Worm (Caenorhabditis elegans) whole organism, mixed stage, embryonic: ENCODE data around the gene fbxa-62.

Experiments
- blmp-1 ChIP-seq: fragments of 150-350 bp; optimal IDR thresholded peaks from 2 replicates; lab custom pipeline; 2014; ENCODE audit warnings: missing biosample characterization, missing genetic modification characterization
- ceh-39 ChIP-seq: fragments of 150-350 bp; optimal IDR thresholded peaks from 2 replicates; lab custom pipeline; 2014; ENCODE audit warnings: missing biosample characterization, missing genetic modification characterization
- cnd-1 ChIP-seq: fragments of 200-800 bp; sonication (Bioruptor generic); optimal IDR thresholded peaks from 2 replicates; lab custom pipeline; 2018; ENCODE audit warnings: mild to moderate bottlenecking, missing genetic modification characterization, missing compliant biosample characterization
- elt-1 ChIP-seq: sonication (generic microtip); optimal IDR thresholded peaks from 2 replicates; lab custom pipeline; 2017; ENCODE audit warnings: missing genetic modification characterization, mild to moderate bottlenecking, missing compliant biosample characterization, antibody characterized with exemption, moderate library complexity, borderline replicate concordance; ENCODE audit not compliant: insufficient read depth
- elt-3 ChIP-seq: fragments of 150-350 bp; optimal IDR thresholded peaks from 2 replicates; lab custom pipeline; 2014; ENCODE audit warnings: missing biosample characterization, missing genetic modification characterization
- nhr-12 ChIP-seq: fragments of 150-350 bp; optimal IDR thresholded peaks from 2 replicates; lab custom pipeline; 2014; ENCODE audit warnings: missing biosample characterization, missing genetic modification characterization
- nhr-76 ChIP-seq: sonication (generic microtip); optimal IDR thresholded peaks from 2 replicates; lab custom pipeline; 2017; ENCODE audit warnings: missing biosample characterization, missing genetic modification characterization
- pha-4 ChIP-seq: fragments of 150-350 bp; optimal IDR thresholded peaks from 2 replicates; lab custom pipeline; 2018; ENCODE audit warnings: missing biosample characterization, missing genetic modification reagents, missing genetic modification characterization
- unc-39 ChIP-seq: fragments of 150-350 bp; optimal IDR thresholded peaks from 2 replicates; lab custom pipeline; 2014; ENCODE audit warnings: missing biosample characterization, missing genetic modification characterization
- unc-62 ChIP-seq: fragments of 150-350 bp; optimal IDR thresholded peaks from 2 replicates; lab custom pipeline; 2014; ENCODE audit warnings: missing biosample characterization, missing genetic modification reagents, missing genetic modification characterization
- ztf-11 ChIP-seq: fragments of 150-350 bp; optimal IDR thresholded peaks from 2 replicates; lab custom pipeline; 2014; ENCODE audit warnings: missing biosample characterization, missing genetic modification characterization

DNA sequence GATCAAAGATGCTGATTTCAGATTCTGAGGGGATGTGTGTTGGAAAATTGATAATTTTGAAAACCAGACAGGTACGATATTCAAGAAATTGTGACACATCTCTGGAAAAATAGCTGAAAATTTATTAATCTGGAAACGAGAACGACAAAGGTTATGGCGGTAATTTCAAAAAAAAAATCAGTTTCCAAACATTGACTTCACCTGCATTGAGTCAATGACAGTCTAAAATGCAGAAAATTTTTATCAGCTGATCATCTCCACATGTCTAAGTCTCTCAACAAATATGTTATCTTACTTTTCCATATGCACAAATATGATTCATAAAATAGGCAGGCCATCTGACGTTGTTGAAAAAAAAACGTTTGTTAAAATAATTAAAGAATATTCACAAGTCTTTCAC, 44.6 kb downstream of the fbxa-62 start, which contains the start of gene fbxa-48:
- TF ChIP-seq elt-1 (tag; lab: Kevin White, UChicago) (no peak), ztf-11 (tag; lab: Kevin White, UChicago) (no peak), elt-3 (tag; lab: Kevin White, UChicago) (no peak), blmp-1 (tag; lab: Kevin White, UChicago) (no peak), unc-39 (no peak), pha-4 (tag; lab: Kevin White, UChicago) (no peak), unc-62 (no peak), nhr-76 (tag; lab: Kevin White, UChicago) (no peak), nhr-12 (tag; lab: Kevin White, UChicago) (no peak), ceh-39 (tag; lab: Kevin White, UChicago) (no peak), cnd-1 (tag; lab: Kevin White, UChicago) (no peak)
